Worm (Caenorhabditis elegans): ENCODE data around the gene F20E11.7.

F20E11.7 gene

DNA sequence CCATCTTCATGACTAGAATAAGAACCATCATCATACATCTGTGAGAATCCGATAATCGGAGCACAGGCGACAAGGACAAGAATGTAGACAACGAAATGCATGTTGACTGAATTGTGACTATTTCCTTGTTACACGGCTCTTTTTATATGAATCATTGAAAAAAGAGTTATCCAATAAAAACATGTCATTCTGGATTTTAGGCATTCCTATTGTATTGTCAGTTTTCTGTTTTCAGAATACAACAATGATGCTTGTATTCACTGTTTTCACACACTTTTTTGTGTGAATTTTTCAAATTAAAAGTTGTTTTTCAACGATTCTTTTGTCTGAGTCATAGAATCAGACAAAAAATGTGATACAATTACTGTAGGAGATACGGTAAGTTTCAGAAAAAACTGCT is 27.9 kb upstream of the F20E11.7 start, which contains the start of gene F20E11.18:
TSS of gene F20E11.18 (minus strand) at position 101 of the 400 bp plus-strand sequence.
- TF ChIP-seq flh-1 (GFP tag; optimal IDR thresholded peaks at IDR 0.05): no peak
- TF ChIP-seq ztf-11 (tag; optimal IDR thresholded peaks at IDR 0.05): no peak
- TF ChIP-seq nhr-28 (tag; optimal IDR thresholded peaks at IDR 0.05): no peak
- TF ChIP-seq mab-5 (tag; optimal IDR thresholded peaks at IDR 0.05): no peak
- no peak for TF ChIP-seq hlh-1 (tag; optimal IDR thresholded peaks at IDR 0.05)
- no peak for TF ChIP-seq cnd-1 (tag; optimal IDR thresholded peaks at IDR 0.05)
- TF ChIP-seq ces-1 (GFP tag; optimal IDR thresholded peaks at IDR 0.05): no peak
- no peak for TF ChIP-seq elt-3 (tag; optimal IDR thresholded peaks at IDR 0.05)

DNA sequence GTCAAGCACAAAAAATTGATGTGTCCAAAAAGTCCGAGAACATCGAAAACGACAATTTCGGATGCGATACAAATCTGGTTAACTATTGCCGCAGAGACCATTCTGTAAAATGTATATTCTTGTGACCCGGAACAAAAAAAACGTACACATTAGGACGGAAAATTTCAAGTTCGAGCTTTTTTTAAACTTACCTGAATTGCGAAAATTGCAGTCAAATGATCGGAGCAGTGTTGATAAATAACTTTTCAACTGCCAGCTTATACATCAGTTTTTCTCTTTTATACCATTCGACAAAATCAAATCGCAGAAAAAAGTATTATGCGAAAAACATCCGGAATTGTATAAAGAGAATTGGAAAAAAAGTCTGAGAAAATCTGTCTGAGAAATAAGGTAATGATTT is 26.1 kb upstream of the F20E11.7 start, which contains the start of gene srsx-2:
TSS of gene srsx-2 (minus strand) at position 101 of the 400 bp plus-strand sequence.
- TF ChIP-seq nhr-76 (tag; optimal IDR thresholded peaks at IDR 0.05) (no peak), blmp-1 (tag; optimal IDR thresholded peaks at IDR 0.05) (no peak), nhr-12 (tag; optimal IDR thresholded peaks at IDR 0.05) (no peak), bed-3 (GFP tag; optimal IDR thresholded peaks at IDR 0.05) (no peak), mep-1 (tag; optimal IDR thresholded peaks at IDR 0.05) (no peak), ceh-43 (GFP tag; optimal IDR thresholded peaks at IDR 0.05) (no peak), nhr-28 (tag; optimal IDR thresholded peaks at IDR 0.05) (no peak), unc-62 (GFP tag; optimal IDR thresholded peaks at IDR 0.05) (no peak), ceh-83 (GFP tag; optimal IDR thresholded peaks at IDR 0.05) (no peak), snpc-4 (tag; optimal IDR thresholded peaks at IDR 0.05) (no peak), ham-2 (GFP tag; optimal IDR thresholded peaks at IDR 0.05) (no peak), lin-13 (tag; optimal IDR thresholded peaks at IDR 0.05) (no peak), lin-32 (GFP tag; optimal IDR thresholded peaks at IDR 0.05) (no peak), mls-2 (tag; optimal IDR thresholded peaks at IDR 0.05) (no peak), flh-1 (GFP tag; optimal IDR thresholded peaks at IDR 0.05) (no peak), ztf-11 (tag; optimal IDR thresholded peaks at IDR 0.05) (no peak), nhr-2 (tag; optimal IDR thresholded peaks at IDR 0.05) (no peak), mab-5 (tag; optimal IDR thresholded peaks at IDR 0.05) (no peak), sptf-1 (tag; optimal IDR thresholded peaks at IDR 0.05) (no peak), hlh-1 (tag; optimal IDR thresholded peaks at IDR 0.05) (no peak)

DNA sequence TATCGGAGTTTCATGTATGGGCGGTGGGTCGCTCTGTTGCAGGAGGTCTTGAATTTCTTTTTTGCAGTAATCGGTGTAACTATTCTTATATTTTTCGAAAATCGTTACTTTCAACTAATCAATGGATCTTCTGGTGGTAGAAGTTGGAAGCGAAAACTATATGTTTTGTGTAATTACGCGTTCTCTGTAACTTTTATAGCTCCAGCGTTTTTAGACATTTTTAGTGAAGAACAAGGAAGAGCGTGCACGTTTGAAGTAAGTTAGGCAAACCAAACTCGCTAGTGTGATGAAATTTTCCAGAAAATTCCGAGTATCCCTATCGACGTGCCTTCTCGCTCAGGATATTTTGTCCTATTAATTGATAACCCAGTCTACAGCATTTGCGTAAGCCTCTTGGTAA is 25.0 kb upstream of the F20E11.7 start, which contains the start of gene srh-154:
TSS of gene srh-154 (plus strand) at position 301 of the 400 bp plus-strand sequence.
- TF ChIP-seq bed-3 (GFP tag; optimal IDR thresholded peaks at IDR 0.05) (no peak), mep-1 (tag; optimal IDR thresholded peaks at IDR 0.05) (no peak), nhr-237 (tag; optimal IDR thresholded peaks at IDR 0.05) (no peak), mab-5 (tag; optimal IDR thresholded peaks at IDR 0.05) (no peak), hlh-1 (tag; optimal IDR thresholded peaks at IDR 0.05) (no peak), zip-8 (tag; optimal IDR thresholded peaks at IDR 0.05) (no peak), lsy-2 (tag; optimal IDR thresholded peaks at IDR 0.05) (no peak), unc-39 (tag; optimal IDR thresholded peaks at IDR 0.05) (no peak), ceh-83 (GFP tag; optimal IDR thresholded peaks at IDR 0.05) (no peak), tbx-8 (GFP tag; optimal IDR thresholded peaks at IDR 0.05) (no peak), M03D4.4 (tag; optimal IDR thresholded peaks at IDR 0.05) (no peak), mls-2 (tag; optimal IDR thresholded peaks at IDR 0.05) (no peak), elt-3 (tag; optimal IDR thresholded peaks at IDR 0.05) (no peak), blmp-1 (tag; optimal IDR thresholded peaks at IDR 0.05) (no peak), unc-62 (GFP tag; optimal IDR thresholded peaks at IDR 0.05) (no peak), ceh-39 (tag; optimal IDR thresholded peaks at IDR 0.05) (no peak)

DNA sequence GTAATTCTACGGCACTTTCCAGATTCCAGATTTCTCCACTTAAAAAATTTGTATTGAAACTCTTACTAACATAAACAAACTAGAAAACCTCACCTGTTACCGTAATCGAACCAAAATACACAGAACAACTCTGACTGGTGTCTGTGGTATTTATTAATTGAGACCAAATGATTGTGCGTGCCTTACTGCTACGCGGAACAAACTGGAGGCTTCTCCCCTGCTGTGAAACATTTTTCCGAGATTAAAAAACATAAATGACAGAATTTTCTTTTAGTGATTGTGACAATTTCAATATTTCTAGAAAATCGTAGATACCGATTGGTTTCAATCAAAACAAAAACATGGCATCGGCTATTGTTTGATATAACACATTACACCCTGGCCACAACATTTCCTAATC is 14.5 kb upstream of the F20E11.7 start:
- TF ChIP-seq lin-13 (tag; optimal IDR thresholded peaks at IDR 0.05): no peak
- no peak for TF ChIP-seq sptf-1 (tag; optimal IDR thresholded peaks at IDR 0.05)
- TF ChIP-seq pha-4 (tag; optimal IDR thresholded peaks at IDR 0.05): no peak
- no peak for TF ChIP-seq unc-62 (GFP tag; optimal IDR thresholded peaks at IDR 0.05)
- no peak for TF ChIP-seq flh-1 (GFP tag; optimal IDR thresholded peaks at IDR 0.05)
- no peak for TF ChIP-seq nhr-76 (tag; optimal IDR thresholded peaks at IDR 0.05)
- TF ChIP-seq M03D4.4 (tag; optimal IDR thresholded peaks at IDR 0.05): no peak
- no peak for TF ChIP-seq nhr-237 (tag; optimal IDR thresholded peaks at IDR 0.05)
- no peak for TF ChIP-seq ceh-39 (tag; optimal IDR thresholded peaks at IDR 0.05)
- TF ChIP-seq mep-1 (tag; optimal IDR thresholded peaks at IDR 0.05): no peak
- TF ChIP-seq ceh-83 (GFP tag; optimal IDR thresholded peaks at IDR 0.05): no peak
- no peak for TF ChIP-seq unc-39 (tag; optimal IDR thresholded peaks at IDR 0.05)
- TF ChIP-seq tbx-8 (GFP tag; optimal IDR thresholded peaks at IDR 0.05): no peak
- TF ChIP-seq hlh-1 (tag; optimal IDR thresholded peaks at IDR 0.05): no peak
- TF ChIP-seq ztf-11 (tag; optimal IDR thresholded peaks at IDR 0.05): no peak
- no peak for TF ChIP-seq lin-32 (GFP tag; optimal IDR thresholded peaks at IDR 0.05)
- TF ChIP-seq unc-120 (tag; optimal IDR thresholded peaks at IDR 0.05; ENCODE audit: poor library complexity, severe bottlenecking): no peak

Data from whole organism, mixed stage, embryonic.